Fruit fly (Drosophila melanogaster): ENCODE data around the gene Sap-r.

DNA sequence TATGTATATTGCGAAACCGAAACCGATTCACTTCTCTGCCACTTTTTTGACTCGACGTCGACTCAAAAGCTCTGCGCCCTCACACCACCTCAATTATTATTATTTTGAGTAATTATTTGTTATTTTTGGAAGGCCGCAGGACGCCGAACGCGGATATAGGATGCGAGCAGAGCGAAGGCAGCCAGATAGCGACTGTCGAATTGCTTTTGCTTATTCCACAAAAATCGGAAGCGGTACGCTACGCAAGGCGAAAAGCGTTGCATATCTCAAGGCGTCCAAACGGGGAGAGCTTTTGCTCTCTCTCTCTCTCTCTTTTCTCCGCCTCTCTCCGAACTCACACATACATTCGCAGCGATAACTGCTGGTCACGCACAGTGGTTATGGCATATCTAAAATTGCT, 8.0 kb downstream of the Sap-r start, which contains the start of gene CG12071:
- no peak for TF ChIP-seq ash1 (GFP tag; optimal IDR thresholded peaks at IDR 0.05)
- no peak for TF ChIP-seq Hey (tag; optimal IDR thresholded peaks at IDR 0.05)
- no peak for TF ChIP-seq ase (GFP tag; IDR thresholded peaks at IDR 0.05)
- TF ChIP-seq gce (GFP tag; IDR thresholded peaks at IDR 0.05) = no peak
- no peak for TF ChIP-seq ken (GFP tag; IDR thresholded peaks at IDR 0.05)
- no peak for TF ChIP-seq CG12299 (tag; optimal IDR thresholded peaks at IDR 0.05)
